Worm (Caenorhabditis elegans) whole organism, young adult: ENCODE measurements around the gene K07H8.9.

Source experiments
- F49E8.2 ChIP-seq: sonication (generic microtip); optimal IDR thresholded peaks from 3 replicates; lab custom pipeline; 2017; ENCODE audit warnings: missing genetic modification characterization, mild to moderate bottlenecking, missing compliant biosample characterization, antibody characterized with exemption, moderate library complexity; ENCODE audit not compliant: insufficient read depth
- F52B5.7 ChIP-seq: sonication (generic microtip); optimal IDR thresholded peaks from 2 replicates; lab custom pipeline; 2016; ENCODE audit warnings: mild to moderate bottlenecking, missing genetic modification characterization, missing compliant biosample characterization
- Y53G8AR.9 ChIP-seq: fragments of 200-800 bp; sonication (Bioruptor generic); conservative IDR thresholded peaks from 2 replicates; pipeline ENCODE4 v1.3.6; 2022; ENCODE audit warnings: missing genetic modification reagents, missing genetic modification characterization, missing compliant biosample characterization
- ama-1 ChIP-seq, 3 experiments: fragments of 150-350 bp in 1 of 3; sonication (generic microtip) in 2 of 3; optimal IDR thresholded peaks; 2 replicates each; lab custom pipeline; 2014 to 2018; ENCODE audit warnings: missing biosample characterization in 2 of 3, missing genetic modification characterization in 2 of 3, missing genetic modification reagents in 2 of 3
- athp-1 ChIP-seq: sonication (generic microtip); optimal IDR thresholded peaks from 2 replicates; lab custom pipeline; 2017; ENCODE audit warnings: mild to moderate bottlenecking, missing genetic modification characterization, missing compliant biosample characterization
- hlh-12 ChIP-seq: sonication (generic microtip); optimal IDR thresholded peaks from 2 replicates; lab custom pipeline; 2016; ENCODE audit warnings: missing genetic modification characterization, missing compliant biosample characterization
- lin-35 ChIP-seq, 3 experiments: fragments of 150-350 bp in 2 of 3; sonication (generic microtip) in 1 of 3; optimal IDR thresholded peaks; 2 replicates each; lab custom pipeline; 2014 to 2018; ENCODE audit warnings: missing biosample characterization in 3 of 3, missing genetic modification characterization in 3 of 3, missing genetic modification reagents in 3 of 3
- nfya-1 ChIP-seq: sonication (generic microtip); optimal IDR thresholded peaks from 2 replicates; lab custom pipeline; 2017; ENCODE audit warnings: antibody characterized with exemption, missing compliant biosample characterization, missing genetic modification characterization, borderline replicate concordance; ENCODE audit not compliant: insufficient read depth
- nhr-90 ChIP-seq: sonication (generic microtip); optimal IDR thresholded peaks from 2 replicates; lab custom pipeline; 2016; ENCODE audit warnings: missing genotype, mild to moderate bottlenecking, missing genetic modification characterization, missing compliant biosample characterization
- ztf-26 ChIP-seq: sonication (generic microtip); optimal IDR thresholded peaks from 2 replicates; lab custom pipeline; 2017; ENCODE audit warnings: missing genetic modification characterization, missing compliant biosample characterization

DNA sequence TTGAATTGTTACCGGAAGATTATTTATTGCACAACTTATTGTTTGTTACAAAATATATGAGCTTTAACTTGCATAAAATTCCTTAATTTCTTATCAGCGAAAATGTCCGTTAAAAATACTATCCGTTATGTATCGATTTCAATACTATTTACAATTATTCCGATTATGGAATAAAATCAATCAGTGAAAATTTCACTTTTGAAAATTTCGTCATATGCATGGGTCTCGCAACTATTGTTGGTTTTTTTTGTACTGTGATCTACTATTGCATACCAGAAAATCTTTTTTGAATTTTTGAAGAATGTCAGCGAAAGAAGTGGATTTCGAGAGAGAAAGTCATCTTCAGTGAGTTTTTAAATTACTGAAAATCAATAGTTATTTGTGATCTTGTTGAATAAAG lies 10.9 kb upstream of the K07H8.9 start, which contains the start of gene nprl-3:
- TF ChIP-seq ztf-26 (tag; lab: Kevin White, UChicago): no peak
- TF ChIP-seq F49E8.2 (tag; lab: Kevin White, UChicago): no peak
- no peak for TF ChIP-seq athp-1 (tag; lab: Kevin White, UChicago)
- no peak for TF ChIP-seq lin-35 (GFP tag; optimal IDR thresholded peaks at IDR 0.05; lab: Kevin White, UChicago)
- no peak for TF ChIP-seq Y53G8AR.9 (GFP tag; lab: Robert Waterston, UW)
- no peak for TF ChIP-seq nfya-1 (tag; lab: Kevin White, UChicago)
- TF ChIP-seq nhr-90 (tag; lab: Kevin White, UChicago): no peak
- TF ChIP-seq F52B5.7 (tag; lab: Kevin White, UChicago): no peak
- no peak for TF ChIP-seq hlh-12 (tag; lab: Kevin White, UChicago)
- TF ChIP-seq ama-1 (optimal IDR thresholded peaks at IDR 0.05; lab: Kevin White, UChicago): no peak
- TF ChIP-seq ama-1 (GFP tag; optimal IDR thresholded peaks at IDR 0.05; lab: Kevin White, UChicago): no peak
